Worm (Caenorhabditis elegans) whole organism, mixed stage, embryonic: ENCODE results near the gene mig-18.

Experiments
- lin-13 ChIP-seq: fragments of 150-350 bp; optimal IDR thresholded peaks from 2 replicates; lab custom pipeline; 2014; ENCODE audit warnings: missing biosample characterization, missing genetic modification characterization
- mep-1 ChIP-seq: fragments of 150-350 bp; optimal IDR thresholded peaks from 2 replicates; lab custom pipeline; 2017; ENCODE audit warnings: missing biosample characterization, missing genetic modification reagents, missing genetic modification characterization, inconsistent platforms
- nhr-76 ChIP-seq: sonication (generic microtip); optimal IDR thresholded peaks from 2 replicates; lab custom pipeline; 2017; ENCODE audit warnings: missing biosample characterization, missing genetic modification characterization
- snpc-4 ChIP-seq: fragments of 150-350 bp; optimal IDR thresholded peaks from 2 replicates; lab custom pipeline; 2014; ENCODE audit warnings: missing biosample characterization, missing genetic modification characterization
- ztf-11 ChIP-seq: fragments of 150-350 bp; optimal IDR thresholded peaks from 2 replicates; lab custom pipeline; 2014; ENCODE audit warnings: missing biosample characterization, missing genetic modification characterization

DNA sequence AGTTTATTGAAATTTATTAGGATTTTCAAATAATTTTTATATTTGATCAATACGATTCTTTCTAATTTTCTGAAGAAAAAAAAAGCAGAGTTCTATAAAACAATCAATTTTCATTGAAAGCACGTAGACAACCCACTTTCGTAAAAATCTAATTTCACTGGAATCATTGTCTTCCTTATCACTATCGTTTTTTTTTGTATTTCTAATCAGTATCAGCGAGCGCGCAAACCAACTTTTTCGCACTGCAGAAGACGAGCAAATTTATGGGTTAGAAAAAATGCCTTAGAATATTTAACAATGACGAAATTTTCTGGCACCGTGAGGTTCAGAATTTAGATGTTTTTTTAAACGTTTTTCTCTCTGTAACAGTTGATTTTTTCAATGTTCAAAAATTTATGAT is 49.8 kb downstream of the mig-18 start:
- TF ChIP-seq ztf-11 (tag; lab: Kevin White, UChicago), result no peak
- no peak for TF ChIP-seq mep-1 (tag; lab: Kevin White, UChicago)
- TF ChIP-seq nhr-76, result no peak
- no peak for TF ChIP-seq lin-13 (tag; lab: Kevin White, UChicago)
- TF ChIP-seq snpc-4 (tag; lab: Kevin White, UChicago), result no peak
